Fruit fly (Drosophila melanogaster) whole organism, embryonic: Measurements from ENCODE around the gene GstD8.
A peak's percentile ranks its signal among the peaks of the same experiment; 100 is the strongest.

ENCODE experiments used
- Ada2b ChIP-seq: fragments of 200-800 bp; sonication (Bioruptor generic); IDR thresholded peaks from 2 replicates; pipeline ENCODE4 v1.3.6; 2022; ENCODE audit warnings: missing biosample characterization, missing genetic modification characterization
- Bdp1 ChIP-seq: fragments of 200-800 bp; sonication (Bioruptor generic); optimal IDR thresholded peaks from 3 replicates; lab custom pipeline; 2016; ENCODE audit warnings: missing biosample characterization, missing genetic modification characterization
- Blimp-1 ChIP-seq: fragments of 200-800 bp; sonication (Bioruptor generic); optimal IDR thresholded peaks from 3 replicates; lab custom pipeline; 2018; ENCODE audit warnings: missing biosample characterization, missing genetic modification characterization, mild to moderate bottlenecking, moderate library complexity, missing genetic modification reagents
- CG10366 ChIP-seq: fragments of 200-800 bp; sonication (Bioruptor generic); IDR thresholded peaks from 2 replicates; pipeline ENCODE4 v1.3.6; 2022; ENCODE audit warnings: missing biosample characterization, missing genetic modification characterization
- CG10959 ChIP-seq: fragments of 200-800 bp; sonication (Bioruptor generic); IDR thresholded peaks from 2 replicates; pipeline ENCODE4 v1.3.6; 2022; ENCODE audit warnings: missing biosample characterization, missing genetic modification characterization
- CG12104 ChIP-seq: fragments of 200-800 bp; sonication (Bioruptor generic); optimal IDR thresholded peaks from 3 replicates; lab custom pipeline; 2016; ENCODE audit warnings: missing biosample characterization, missing genetic modification characterization
- CG12155 ChIP-seq: fragments of 200-800 bp; sonication (Bioruptor generic); optimal IDR thresholded peaks from 3 replicates; lab custom pipeline; 2016; ENCODE audit warnings: missing biosample characterization, missing genetic modification characterization
- CG15011 ChIP-seq: fragments of 200-800 bp; sonication (Bioruptor generic); optimal IDR thresholded peaks from 3 replicates; lab custom pipeline; 2018; ENCODE audit warnings: missing biosample characterization, mild to moderate bottlenecking, missing genetic modification characterization
- CG17186 ChIP-seq: fragments of 200-800 bp; sonication (Bioruptor generic); optimal IDR thresholded peaks from 3 replicates; lab custom pipeline; 2017; ENCODE audit warnings: missing biosample characterization, missing genetic modification reagents, missing genetic modification characterization
- CG17802 ChIP-seq: fragments of 200-800 bp; sonication (Bioruptor generic); optimal IDR thresholded peaks from 2 replicates; lab custom pipeline; 2018; ENCODE audit warnings: missing biosample characterization, mild to moderate bottlenecking, missing genetic modification characterization, moderate library complexity
- CG17912 ChIP-seq: fragments of 200-800 bp; sonication (Bioruptor generic); optimal IDR thresholded peaks from 2 replicates; lab custom pipeline; 2018; ENCODE audit warnings: missing biosample characterization, mild to moderate bottlenecking, missing genetic modification characterization
- CG18011 ChIP-seq: fragments of 200-800 bp; sonication (Bioruptor generic); optimal IDR thresholded peaks from 2 replicates; lab custom pipeline; 2017; ENCODE audit warnings: missing biosample characterization, missing genetic modification characterization, mild to moderate bottlenecking, moderate library complexity, missing genotype
- CG30020 ChIP-seq: fragments of 200-800 bp; optimal IDR thresholded peaks from 2 replicates; lab custom pipeline; 2019; ENCODE audit warnings: missing biosample characterization, mild to moderate bottlenecking, missing genetic modification characterization, moderate library complexity
- CG31441 ChIP-seq: fragments of 200-800 bp; sonication (Bioruptor generic); IDR thresholded peaks from 2 replicates; pipeline ENCODE4 v1.3.6; 2022; ENCODE audit warnings: missing biosample characterization, missing genetic modification characterization
- CG3163 ChIP-seq: fragments of 200-800 bp; sonication (Bioruptor generic); optimal IDR thresholded peaks from 3 replicates; lab custom pipeline; 2016; ENCODE audit warnings: missing biosample characterization, missing genetic modification characterization
- CG32767 ChIP-seq: fragments of 200-800 bp; sonication (Bioruptor generic); IDR thresholded peaks from 2 replicates; pipeline ENCODE4 v1.3.6; 2022; ENCODE audit warnings: missing biosample characterization, missing genetic modification characterization
- CG3281 ChIP-seq: fragments of 200-800 bp; sonication (Bioruptor generic); optimal IDR thresholded peaks from 3 replicates; lab custom pipeline; 2017; ENCODE audit warnings: missing biosample characterization, mild to moderate bottlenecking, missing genetic modification characterization
- CG3407 ChIP-seq: fragments of 200-800 bp; sonication (Bioruptor generic); optimal IDR thresholded peaks from 2 replicates; lab custom pipeline; 2018; ENCODE audit warnings: missing biosample characterization, mild to moderate bottlenecking, missing genetic modification characterization
- CG7271 ChIP-seq: fragments of 200-800 bp; sonication (Bioruptor generic); optimal IDR thresholded peaks from 2 replicates; lab custom pipeline; 2018; ENCODE audit warnings: missing biosample characterization, mild to moderate bottlenecking, missing genetic modification characterization, moderate library complexity
- CG8290 ChIP-seq, 3 experiments: fragments of 200-800 bp; sonication (Bioruptor generic); optimal IDR thresholded peaks; 2 replicates each; lab custom pipeline; 2016 to 2019; ENCODE audit warnings: missing biosample characterization in 3 of 3, missing genetic modification characterization in 3 of 3, mild to moderate bottlenecking in 2 of 3, moderate library complexity in 1 of 3
- CG8388 ChIP-seq: fragments of 200-800 bp; sonication (Bioruptor generic); optimal IDR thresholded peaks from 2 replicates; lab custom pipeline; 2019; ENCODE audit warnings: missing biosample characterization, mild to moderate bottlenecking, missing genetic modification characterization, moderate library complexity
- D ChIP-seq, 2 experiments: fragments of 200-800 bp in 1 of 2; fragments of >200 bp in 1 of 2; sonication (Bioruptor generic) in 1 of 2; optimal IDR thresholded peaks; 2 replicates in 1 of 2; 3 replicates in 1 of 2; lab custom pipeline; 2017; ENCODE audit warnings: mild to moderate bottlenecking in 1 of 2, missing biosample characterization in 1 of 2, missing genetic modification characterization in 1 of 2, missing genetic modification reagents in 1 of 2
- Dref ChIP-seq: fragments of 200-800 bp; sonication (Bioruptor generic); IDR thresholded peaks from 2 replicates; pipeline ENCODE4 v1.3.6; 2022; ENCODE audit warnings: missing biosample characterization, missing genetic modification characterization
- Drgx ChIP-seq: fragments of 200-800 bp; sonication (Bioruptor generic); IDR thresholded peaks from 2 replicates; pipeline ENCODE4 v1.3.6; 2022; ENCODE audit warnings: missing biosample characterization, missing genetic modification characterization
- ERR ChIP-seq: fragments of 200-800 bp; sonication (Bioruptor generic); optimal IDR thresholded peaks from 2 replicates; lab custom pipeline; 2016; ENCODE audit warnings: missing biosample characterization, missing genetic modification characterization
- Mad ChIP-seq: fragments of 200-800 bp; sonication (Bioruptor generic); optimal IDR thresholded peaks from 2 replicates; lab custom pipeline; 2016; ENCODE audit warnings: missing biosample characterization, missing genetic modification characterization
- NK7.1 ChIP-seq: fragments of 200-800 bp; sonication (Bioruptor generic); optimal IDR thresholded peaks from 3 replicates; lab custom pipeline; 2016; ENCODE audit warnings: missing biosample characterization, missing genetic modification characterization
- Pdp1 ChIP-seq, 2 experiments: fragments of 200-800 bp; sonication (Bioruptor generic); optimal IDR thresholded peaks; 3 replicates each; lab custom pipeline; 2016; ENCODE audit warnings: missing biosample characterization in 2 of 2, missing genetic modification characterization in 2 of 2, mild to moderate bottlenecking in 1 of 2, moderate library complexity in 1 of 2
- Ravus ChIP-seq: fragments of 200-800 bp; sonication (Bioruptor generic); IDR thresholded peaks from 2 replicates; pipeline ENCODE4 v1.3.6; 2022; ENCODE audit warnings: missing biosample characterization, missing genetic modification characterization
- Rfx ChIP-seq: fragments of 200-800 bp; sonication (Bioruptor generic); IDR thresholded peaks from 2 replicates; pipeline ENCODE4 v1.3.6; 2022; ENCODE audit warnings: missing biosample characterization, missing genetic modification characterization
- Rx ChIP-seq: fragments of 200-800 bp; sonication (Bioruptor generic); IDR thresholded peaks from 2 replicates; pipeline ENCODE4 v1.3.6; 2022; ENCODE audit warnings: missing biosample characterization, missing genetic modification characterization
- Usf ChIP-seq: fragments of 200-800 bp; sonication (Bioruptor generic); optimal IDR thresholded peaks from 2 replicates; lab custom pipeline; 2017; ENCODE audit warnings: missing genotype, missing biosample characterization, missing genetic modification characterization
- bigmax ChIP-seq: fragments of 200-800 bp; sonication (Bioruptor generic); optimal IDR thresholded peaks from 2 replicates; lab custom pipeline; 2018; ENCODE audit warnings: missing biosample characterization, mild to moderate bottlenecking, missing genetic modification characterization
- cad ChIP-seq: fragments of >200 bp; optimal IDR thresholded peaks from 2 replicates; lab custom pipeline; 2017; ENCODE audit warnings: missing biosample characterization, missing genetic modification characterization
- danr ChIP-seq: fragments of 200-800 bp; sonication (Bioruptor generic); IDR thresholded peaks from 2 replicates; pipeline ENCODE4 v1.3.6; 2022; ENCODE audit warnings: missing biosample characterization, missing genetic modification characterization
- ems ChIP-seq: fragments of 200-800 bp; sonication (Bioruptor generic); optimal IDR thresholded peaks from 3 replicates; lab custom pipeline; 2016; ENCODE audit warnings: missing biosample characterization, missing genetic modification characterization
- fd64A ChIP-seq: fragments of 200-800 bp; sonication (Bioruptor generic); optimal IDR thresholded peaks from 3 replicates; lab custom pipeline; 2018; ENCODE audit warnings: missing biosample characterization, mild to moderate bottlenecking, missing genetic modification characterization
- kni ChIP-seq: fragments of 200-800 bp; sonication (Bioruptor generic); optimal IDR thresholded peaks from 3 replicates; lab custom pipeline; 2017; ENCODE audit warnings: mild to moderate bottlenecking, missing biosample characterization, missing genetic modification reagents, missing genetic modification characterization
- pfk ChIP-seq: fragments of 200-800 bp; sonication (Bioruptor generic); optimal IDR thresholded peaks from 2 replicates; lab custom pipeline; 2018; ENCODE audit warnings: missing biosample characterization, mild to moderate bottlenecking, missing genetic modification characterization, moderate library complexity
- pros ChIP-seq: fragments of 200-800 bp; sonication (Bioruptor generic); optimal IDR thresholded peaks from 3 replicates; lab custom pipeline; 2019; ENCODE audit warnings: missing biosample characterization, mild to moderate bottlenecking, missing genetic modification characterization, moderate library complexity
- pzg ChIP-seq: fragments of 200-800 bp; sonication (Bioruptor generic); optimal IDR thresholded peaks from 3 replicates; lab custom pipeline; 2018; ENCODE audit warnings: missing biosample characterization, mild to moderate bottlenecking, missing genetic modification characterization, moderate library complexity
- repo ChIP-seq: fragments of 200-800 bp; sonication (Bioruptor generic); optimal IDR thresholded peaks from 2 replicates; lab custom pipeline; 2016; ENCODE audit warnings: missing biosample characterization, missing genetic modification characterization
- sens ChIP-seq: fragments of 200-800 bp; sonication (Bioruptor generic); peaks from one replicate; lab custom pipeline; 2016; ENCODE audit warnings: missing biosample characterization, missing genetic modification characterization
- sima ChIP-seq: fragments of 200-800 bp; sonication (Bioruptor generic); optimal IDR thresholded peaks from 2 replicates; lab custom pipeline; 2016; ENCODE audit warnings: missing biosample characterization, missing genetic modification characterization
- slbo ChIP-seq: fragments of 200-800 bp; sonication (Bioruptor generic); IDR thresholded peaks from 2 replicates; pipeline ENCODE4 v1.3.6; 2022; ENCODE audit warnings: missing biosample characterization, missing genetic modification characterization
- slp2 ChIP-seq: fragments of 200-800 bp; sonication (Bioruptor generic); optimal IDR thresholded peaks from 2 replicates; lab custom pipeline; 2016; ENCODE audit warnings: missing biosample characterization, missing genetic modification characterization
- tna ChIP-seq: fragments of 200-800 bp; sonication (Bioruptor generic); IDR thresholded peaks from 2 replicates; pipeline ENCODE4 v1.3.6; 2022; ENCODE audit warnings: missing biosample characterization, missing genetic modification characterization; ENCODE audit not compliant: partially characterized antibody
- tup ChIP-seq: fragments of 200-800 bp; sonication (Bioruptor generic); optimal IDR thresholded peaks from 2 replicates; lab custom pipeline; 2016; ENCODE audit warnings: missing biosample characterization, mild to moderate bottlenecking, missing genetic modification characterization, moderate library complexity
- vnd ChIP-seq: fragments of 200-800 bp; sonication (Bioruptor generic); IDR thresholded peaks from 3 replicates; pipeline ENCODE4 v1.3.6; 2022; ENCODE audit warnings: missing biosample characterization, missing genetic modification characterization; ENCODE audit not compliant: partially characterized antibody
- yki ChIP-seq: fragments of >200 bp; optimal IDR thresholded peaks from 3 replicates; lab custom pipeline; 2018

The GstD8 gene

DNA sequence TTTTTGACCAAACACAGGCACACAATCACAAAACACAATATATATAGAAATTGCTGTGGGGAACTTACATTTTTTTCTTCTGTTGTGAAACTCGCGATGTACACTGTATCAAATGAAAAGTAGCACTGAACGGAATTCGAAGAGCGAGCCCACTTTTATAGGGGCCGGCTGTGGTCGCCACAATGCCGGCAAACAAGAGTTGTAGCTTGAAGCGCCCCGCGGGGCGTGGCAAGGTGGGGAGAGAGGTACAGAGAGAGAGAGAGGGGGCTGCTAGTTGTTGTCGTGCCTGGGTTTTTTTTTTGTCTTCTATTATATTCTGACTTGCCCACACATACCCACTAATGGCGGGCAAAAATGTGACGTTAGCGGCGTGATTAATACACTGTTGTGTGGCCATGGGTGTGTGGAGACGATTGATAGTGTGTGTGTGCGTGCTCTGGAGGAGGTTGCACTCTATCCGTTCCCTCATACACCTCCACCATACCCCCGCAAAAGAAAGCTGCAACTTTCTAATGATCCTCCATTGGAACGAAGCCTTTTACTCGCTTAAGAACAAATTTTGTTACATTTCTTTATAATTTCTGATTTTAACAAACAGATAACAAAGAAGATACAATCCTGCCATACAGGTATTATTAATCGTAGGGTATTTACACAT is 10.5 kb upstream of the GstD8 start, which contains the start of gene GstD1 (continued):
- TF ChIP-seq tna (GFP tag; lab: Robert Waterston, UW) (no peak), sens (peak; percentile 71), CG15011 (GFP tag; lab: Kevin White, UChicago) (peak; percentile 4), CG8290 (GFP tag; optimal IDR thresholded peaks at IDR 0.05; lab: Kevin White, UChicago) (no peak), CG8290 (tag; optimal IDR thresholded peaks at IDR 0.05; lab: Kevin White, UChicago) (peak in 1 of 2 experiments; percentile 34), Rfx (GFP tag; lab: Robert Waterston, UW) (peak; percentile 57), repo (GFP tag; lab: Kevin White, UChicago) (peak; percentile 33), yki (lab: Kevin White, UChicago) (no peak), D (optimal IDR thresholded peaks at IDR 0.05; lab: Kevin White, UChicago) (no peak), D (GFP tag; optimal IDR thresholded peaks at IDR 0.05; lab: Kevin White, UChicago) (no peak), CG17802 (tag; lab: Kevin White, UChicago) (no peak), Usf (GFP tag; lab: Kevin White, UChicago) (peak; percentile 14), fd64A (no peak), CG3163 (GFP tag; lab: Kevin White, UChicago) (peak; percentile 95), ems (GFP tag; lab: Kevin White, UChicago) (no peak), NK7.1 (GFP tag; lab: Kevin White, UChicago) (peak; percentile 33), pros (no peak), CG17186 (GFP tag; lab: Kevin White, UChicago) (no peak), Dref (GFP tag; lab: Robert Waterston, UW) (no peak), Rx (no peak), Pdp1 (GFP tag; optimal IDR thresholded peaks at IDR 0.05; lab: Kevin White, UChicago) (peak; percentile 32 to 45), CG3407 (no peak), Ada2b (GFP tag; lab: Robert Waterston, UW) (peak; percentile 65), CG8388 (no peak), pfk (peak; percentile 17), Ravus (no peak), slbo (no peak; the same call in none of the 2 replicates), CG3281 (GFP tag; lab: Kevin White, UChicago) (peak; percentile 58), CG12155 (GFP tag; lab: Kevin White, UChicago) (peak; percentile 42), Blimp-1 (GFP tag; lab: Kevin White, UChicago) (peak; percentile 23), CG10366 (GFP tag; lab: Robert Waterston, UW) (peak; percentile 21; the same call in 1 of the 2 replicates), Bdp1 (GFP tag; lab: Kevin White, UChicago) (no peak), CG17912 (GFP tag; lab: Kevin White, UChicago) (no peak), CG32767 (GFP tag; lab: Robert Waterston, UW) (no peak), vnd (GFP tag; lab: Robert Waterston, UW) (no peak), ERR (GFP tag; lab: Kevin White, UChicago) (peak; percentile 66), kni (peak; percentile 39), pzg (no peak), CG10959 (GFP tag; lab: Robert Waterston, UW) (no peak), CG18011 (GFP tag; lab: Kevin White, UChicago) (peak; percentile 24), CG31441 (GFP tag; lab: Robert Waterston, UW) (no peak), bigmax (no peak), Mad (GFP tag; lab: Kevin White, UChicago) (no peak), sima (no peak), CG12104 (peak; percentile 28), tup (GFP tag; lab: Kevin White, UChicago) (no peak), cad (GFP tag; lab: Kevin White, UChicago) (no peak), Drgx (peak; percentile 78), CG7271 (no peak), CG30020 (tag; lab: Kevin White, UChicago) (no peak), slp2 (GFP tag; lab: Kevin White, UChicago) (peak; percentile 39), danr (GFP tag; lab: Robert Waterston, UW) (no peak)
